Fruit fly (Drosophila melanogaster): Measurements from ENCODE around the gene alphaTub85E.
A peak's percentile ranks its signal among the peaks of the same experiment; 100 is the strongest.

Gene alphaTub85E

DNA sequence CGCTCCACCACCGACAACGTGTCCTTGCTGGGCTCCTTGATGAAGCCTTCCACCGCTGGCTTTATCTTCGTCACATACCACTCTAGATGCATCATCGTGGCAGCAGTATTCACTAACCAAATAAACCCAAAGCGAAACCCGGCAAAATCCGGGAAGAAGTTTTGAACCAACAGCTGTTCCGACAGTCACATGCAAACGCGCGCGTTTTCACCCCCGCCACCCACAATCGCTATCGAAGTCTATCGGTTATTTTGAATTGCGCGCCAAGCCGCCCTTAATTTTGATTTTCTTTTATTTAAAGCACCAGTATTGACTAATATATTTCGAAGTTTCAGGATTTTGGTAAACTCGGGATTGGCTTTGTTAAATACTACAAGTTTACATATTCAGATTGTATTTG is 21.4 kb upstream of the alphaTub85E start, which contains the start of gene Tti1:
Gene Tti1 (minus strand): TSS at position 200 of the 400 bp plus-strand sequence.
- TF ChIP-seq Smox (GFP tag; optimal IDR thresholded peaks at IDR 0.05) (no peak), CG15336 (GFP tag; IDR thresholded peaks at IDR 0.05) (no peak), CG16779 (tag; optimal IDR thresholded peaks at IDR 0.05) (no peak), achi (GFP tag; optimal IDR thresholded peaks at IDR 0.05) (no peak), CG11294 (GFP tag; IDR thresholded peaks at IDR 0.05) (no peak), Eip93F (GFP tag; optimal IDR thresholded peaks at IDR 0.05) (no peak), cyc (GFP tag; optimal IDR thresholded peaks at IDR 0.05) (no peak), Eip75B (GFP tag; optimal IDR thresholded peaks at IDR 0.05) (no peak), net (GFP tag; optimal IDR thresholded peaks at IDR 0.05) (no peak), Hr39 (GFP tag; optimal IDR thresholded peaks at IDR 0.05) (no peak), lz (GFP tag; optimal IDR thresholded peaks at IDR 0.05) (no peak), Sox15 (GFP tag; optimal IDR thresholded peaks at IDR 0.05) (no peak)

DNA sequence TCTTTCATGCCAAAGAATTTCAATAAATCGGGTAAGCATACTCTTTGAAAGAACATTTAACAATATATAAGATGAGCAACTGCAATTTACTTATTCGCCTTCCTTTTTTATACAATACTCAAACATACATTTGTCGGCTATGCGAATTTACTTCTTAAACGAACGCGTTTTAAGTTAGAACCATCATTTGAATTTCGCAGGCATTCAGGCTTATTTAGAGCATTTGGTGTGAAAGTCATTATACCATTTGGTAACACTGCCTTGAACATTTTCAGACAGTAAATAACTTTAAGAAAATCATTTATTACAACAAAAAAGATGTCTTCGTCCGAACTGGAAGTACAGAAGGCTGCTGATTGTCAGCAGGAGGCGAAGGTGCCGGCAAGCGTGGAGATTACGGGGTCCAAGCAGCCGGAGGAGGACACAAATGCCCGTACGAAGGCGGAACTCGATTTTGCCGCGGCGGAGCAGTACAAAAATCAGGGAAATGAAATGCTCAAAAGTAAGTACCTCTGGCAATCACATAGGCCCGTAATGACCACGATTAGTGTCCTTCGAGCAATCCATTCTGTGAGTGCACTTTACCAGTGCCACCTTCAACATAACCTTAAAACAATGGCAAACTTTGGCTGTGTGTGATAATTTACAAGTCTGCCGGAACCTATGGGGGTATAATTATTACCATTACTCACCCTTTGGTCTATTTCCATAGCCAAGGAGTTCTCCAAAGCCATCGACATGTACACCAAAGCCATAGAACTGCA is 15.0 kb upstream of the alphaTub85E start:
- no peak for TF ChIP-seq Ets96B (tag; optimal IDR thresholded peaks at IDR 0.05)

dm6 chr3R:9747875-9747899 is 14.6 kb upstream of the alphaTub85E start, which contains the start of gene PpD3:
Gene PpD3, plus strand, starts transcription at chr3R:9747875.
- TF ChIP-seq Hr38 (GFP tag; optimal IDR thresholded peaks at IDR 0.05) = no peak
- TF ChIP-seq Ets96B (tag; optimal IDR thresholded peaks at IDR 0.05) = no peak
- no peak for TF ChIP-seq CG3032 (tag; optimal IDR thresholded peaks at IDR 0.05)
- no peak for TF ChIP-seq Smox (GFP tag; optimal IDR thresholded peaks at IDR 0.05)
- no peak for TF ChIP-seq svp (GFP tag)
- TF ChIP-seq CG6276 (GFP tag; optimal IDR thresholded peaks at IDR 0.05) = no peak
- TF ChIP-seq CG3919 (GFP tag; optimal IDR thresholded peaks at IDR 0.05) = no peak
- TF ChIP-seq Sox15 (GFP tag; optimal IDR thresholded peaks at IDR 0.05) = no peak
- TF ChIP-seq dsx (GFP tag; optimal IDR thresholded peaks at IDR 0.05; ENCODE audit: poor library complexity, severe bottlenecking) = no peak
- no peak for TF ChIP-seq CG8319 (GFP tag; optimal IDR thresholded peaks at IDR 0.05)
- TF ChIP-seq Eip78C (GFP tag) = no peak
- no peak for TF ChIP-seq ss (GFP tag; optimal IDR thresholded peaks at IDR 0.05)
- TF ChIP-seq vri (GFP tag; optimal IDR thresholded peaks at IDR 0.05) = no peak
- TF ChIP-seq esn (GFP tag; optimal IDR thresholded peaks at IDR 0.05) = no peak
- no peak for TF ChIP-seq CG11294 (GFP tag; IDR thresholded peaks at IDR 0.05)
- TF ChIP-seq CG6808 (GFP tag; optimal IDR thresholded peaks at IDR 0.05) = no peak
- TF ChIP-seq Sox14 (GFP tag; optimal IDR thresholded peaks at IDR 0.05) = no peak

DNA sequence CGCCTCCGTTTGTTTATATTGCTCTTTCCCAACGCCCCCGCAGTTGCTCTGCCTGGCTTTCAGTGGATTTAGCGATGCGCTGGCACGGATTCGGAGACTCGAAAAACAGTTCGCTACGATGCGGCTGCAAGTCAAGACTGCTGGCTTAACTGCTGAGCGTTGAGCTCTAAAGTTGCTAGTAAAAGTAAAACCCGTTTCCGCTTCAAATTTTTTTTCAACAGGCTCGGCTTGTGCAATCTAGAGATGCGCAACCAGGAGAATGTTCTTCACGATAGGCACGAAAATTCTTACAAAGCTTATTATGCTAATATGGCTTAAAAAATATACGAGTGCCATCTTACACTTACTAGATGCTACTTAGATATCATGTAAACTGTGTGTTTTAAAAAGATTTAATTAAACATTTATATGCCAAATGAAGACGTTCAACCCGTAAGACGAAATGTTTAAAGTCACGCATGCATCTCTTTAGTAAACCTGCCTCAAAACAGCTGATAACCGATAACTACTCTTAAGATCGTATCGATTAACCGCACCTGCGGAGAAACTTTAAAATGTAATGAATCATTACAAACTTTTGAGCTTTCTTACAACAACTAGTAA is 14.3 kb upstream of the alphaTub85E start, which contains the start of gene CG12948:
Gene CG12948 (minus strand): TSS at position 473 of the 603 bp plus-strand sequence.
- TF ChIP-seq CG6854 (GFP tag; optimal IDR thresholded peaks at IDR 0.05) (peak; percentile 69), CG9139 (GFP tag; optimal IDR thresholded peaks at IDR 0.05) (no peak), CG7368 (GFP tag; optimal IDR thresholded peaks at IDR 0.05) (no peak), CG4318 (GFP tag; optimal IDR thresholded peaks at IDR 0.05) (no peak), Eip93F (GFP tag; optimal IDR thresholded peaks at IDR 0.05) (peak; percentile 39), Sox15 (GFP tag; optimal IDR thresholded peaks at IDR 0.05) (no peak), CG3032 (tag; optimal IDR thresholded peaks at IDR 0.05) (peak; percentile 64), CG1621 (tag; optimal IDR thresholded peaks at IDR 0.05) (peak; percentile 50), Hr38 (GFP tag; optimal IDR thresholded peaks at IDR 0.05) (no peak), CG11762 (GFP tag; optimal IDR thresholded peaks at IDR 0.05; ENCODE audit: insufficient read depth) (no peak), Eip75B (GFP tag; optimal IDR thresholded peaks at IDR 0.05) (no peak), achi (GFP tag; optimal IDR thresholded peaks at IDR 0.05) (no peak), CG8119 (GFP tag; IDR thresholded peaks at IDR 0.05) (peak; percentile 48; the same call in 1 of the 3 replicates), salr (GFP tag; optimal IDR thresholded peaks at IDR 0.05) (no peak), CG10631 (GFP tag; optimal IDR thresholded peaks at IDR 0.05) (no peak), CG8632 (GFP tag; optimal IDR thresholded peaks at IDR 0.05) (no peak), dsx (GFP tag; optimal IDR thresholded peaks at IDR 0.05; ENCODE audit: poor library complexity, severe bottlenecking) (no peak), esn (GFP tag; optimal IDR thresholded peaks at IDR 0.05) (peak; percentile 80), CG16779 (tag; optimal IDR thresholded peaks at IDR 0.05) (no peak), CG10669 (GFP tag; optimal IDR thresholded peaks at IDR 0.05) (no peak), CG3919 (GFP tag; optimal IDR thresholded peaks at IDR 0.05) (no peak), CG6792 (GFP tag; optimal IDR thresholded peaks at IDR 0.05) (peak; percentile 49), lz (GFP tag; optimal IDR thresholded peaks at IDR 0.05) (peak; percentile 67), CG6163 (GFP tag; IDR thresholded peaks at IDR 0.05) (no peak), spab (GFP tag; optimal IDR thresholded peaks at IDR 0.05) (no peak), Smox (GFP tag; optimal IDR thresholded peaks at IDR 0.05) (no peak), Hr39 (GFP tag; optimal IDR thresholded peaks at IDR 0.05) (no peak), ss (GFP tag; optimal IDR thresholded peaks at IDR 0.05) (no peak), Gug (GFP tag; IDR thresholded peaks at IDR 0.05) (0 out of 2 replicates have a peak, but pooled peaks have one; percentile 14), acj6 (GFP tag; optimal IDR thresholded peaks at IDR 0.05) (no peak), Blimp-1 (GFP tag; optimal IDR thresholded peaks at IDR 0.05) (peak; percentile 45)
